Worm (Caenorhabditis elegans) whole organism, midembryonic: Measurements from ENCODE around the gene F16G10.2.
A peak's percentile ranks its signal among the peaks of the same experiment; 100 is the strongest.

Experiments
- T22C8.4 ChIP-seq: fragments of 200-800 bp; sonication (Bioruptor generic); IDR thresholded peaks from 2 replicates; pipeline ENCODE4 v1.3.6; 2022; ENCODE audit warnings: missing genetic modification characterization, missing compliant biosample characterization
- cog-1 ChIP-seq: sonication (generic microtip); optimal IDR thresholded peaks from 2 replicates; lab custom pipeline; 2016; ENCODE audit warnings: missing genetic modification characterization, missing compliant biosample characterization
- flt-1 ChIP-seq: fragments of 200-800 bp; sonication (Bioruptor generic); IDR thresholded peaks from 2 replicates; pipeline ENCODE4 v1.3.6; 2022; ENCODE audit warnings: missing genetic modification characterization, missing compliant biosample characterization
- klf-2 ChIP-seq: fragments of 200-800 bp; sonication (Bioruptor generic); conservative IDR thresholded peaks from 2 replicates; pipeline ENCODE4 v1.3.6; 2022; ENCODE audit warnings: missing genetic modification reagents, missing genetic modification characterization, missing compliant biosample characterization
- med-1 ChIP-seq: sonication (generic microtip); optimal IDR thresholded peaks from 2 replicates; lab custom pipeline; 2017; ENCODE audit warnings: missing genetic modification characterization, mild to moderate bottlenecking, missing compliant biosample characterization, antibody characterized with exemption, missing genetic modification reagents; ENCODE audit not compliant: insufficient read depth
- ref-1 ChIP-seq: fragments of 200-800 bp; sonication (Bioruptor generic); conservative IDR thresholded peaks from 2 replicates; pipeline ENCODE4 v1.3.6; 2022; ENCODE audit warnings: missing genetic modification reagents, missing genetic modification characterization, missing compliant biosample characterization
- tab-1 ChIP-seq: fragments of 200-800 bp; sonication (Bioruptor generic); IDR thresholded peaks from 2 replicates; pipeline ENCODE4 v1.3.6; 2022; ENCODE audit warnings: missing genetic modification characterization, missing compliant biosample characterization
- ztf-23 ChIP-seq: fragments of 200-800 bp; sonication (Bioruptor generic); IDR thresholded peaks from 2 replicates; pipeline ENCODE4 v1.3.6; 2022; ENCODE audit warnings: missing genetic modification reagents, missing genetic modification characterization, missing compliant biosample characterization
- ztf-29 ChIP-seq: fragments of 200-800 bp; sonication (Bioruptor generic); IDR thresholded peaks from 2 replicates; pipeline ENCODE4 v1.3.6; 2022; ENCODE audit warnings: missing genetic modification reagents, missing genetic modification characterization, missing compliant biosample characterization

Gene F16G10.2

DNA sequence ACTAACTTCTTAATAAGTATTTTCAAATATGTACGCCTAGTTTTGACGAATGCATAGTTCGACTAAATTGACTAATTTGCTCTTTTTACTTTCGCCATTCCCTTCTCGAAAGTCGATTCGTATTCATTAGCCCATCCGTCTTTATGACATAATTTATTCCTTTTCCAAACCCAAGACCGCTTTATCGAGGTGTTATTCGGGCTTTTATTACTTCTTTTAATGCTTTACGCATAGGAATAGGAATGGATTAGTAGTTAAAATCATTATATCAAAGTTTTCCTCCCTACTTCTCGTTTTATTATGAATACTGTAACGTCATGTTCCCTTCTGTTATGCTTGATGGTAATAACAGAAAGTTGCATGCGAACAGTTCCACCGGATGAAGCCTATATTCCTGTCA lies at the start of gene F16G10.2:
TSS of gene F16G10.2 (plus strand) at position 301 of the 400 bp plus-strand sequence.
- no peak for TF ChIP-seq tab-1 (GFP tag; lab: Robert Waterston, UW)

DNA sequence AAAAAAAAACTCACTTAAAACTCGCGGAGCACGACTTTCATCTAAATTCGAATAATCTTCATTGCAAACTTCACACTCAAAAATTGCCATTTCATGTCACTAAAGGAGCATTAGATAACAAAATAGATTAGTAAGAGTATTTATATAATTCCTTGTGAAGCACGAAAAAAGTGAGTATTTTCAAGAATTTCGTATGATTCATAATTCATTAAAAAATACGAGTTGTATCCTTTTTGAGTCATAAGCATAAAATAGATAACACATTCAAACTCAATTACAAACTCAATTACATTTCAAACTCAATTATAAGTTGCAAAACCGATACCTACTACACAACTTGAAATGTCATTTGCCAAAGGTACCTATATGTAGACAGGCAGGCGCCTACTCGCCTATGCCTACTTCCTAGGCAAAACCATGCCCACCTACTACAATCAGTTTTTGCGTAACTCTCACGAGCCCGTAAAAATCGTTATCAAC lies 46.1 kb upstream of the F16G10.2 start, which contains the start of the genes ZK1240.8 and ZK1240.1:
TSS of gene ZK1240.8 (minus strand) at position 101 of the 480 bp plus-strand sequence.
TSS of gene ZK1240.1 (plus strand) at position 430 of the 480 bp plus-strand sequence.
- TF ChIP-seq ref-1, result no peak
- no peak for TF ChIP-seq T22C8.4 (GFP tag; lab: Robert Waterston, UW)
- TF ChIP-seq klf-2 (GFP tag; lab: Robert Waterston, UW), result no peak
- TF ChIP-seq ztf-23 (GFP tag; lab: Robert Waterston, UW), result no peak
- TF ChIP-seq cog-1 (tag; lab: Kevin White, UChicago), result no peak
- no peak for TF ChIP-seq med-1 (GFP tag; lab: Kevin White, UChicago)
- TF ChIP-seq ztf-29, result no peak
- no peak for TF ChIP-seq tab-1 (GFP tag; lab: Robert Waterston, UW)
- TF ChIP-seq flt-1 (GFP tag; lab: Robert Waterston, UW), result no peak

DNA sequence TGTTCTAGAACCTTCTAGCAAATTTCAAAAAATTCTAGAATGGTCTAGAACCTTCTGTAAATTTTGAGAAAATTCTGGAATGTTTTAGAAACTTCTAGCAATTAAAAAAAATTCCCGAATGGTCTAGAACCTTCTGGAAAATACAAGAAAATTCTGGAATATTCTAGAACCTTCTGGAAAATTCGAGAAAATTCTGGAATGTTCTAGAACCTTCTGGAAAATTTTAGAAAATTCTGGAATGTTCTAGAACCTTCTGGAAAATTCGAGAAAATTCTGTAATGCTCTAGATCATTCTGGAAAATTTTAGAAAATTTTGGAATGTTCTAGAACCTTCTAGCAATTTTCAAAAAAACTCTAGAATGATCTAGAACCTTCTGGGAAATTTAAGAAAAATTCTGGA lies 44.6 kb upstream of the F16G10.2 start:
- TF ChIP-seq flt-1 (GFP tag; lab: Robert Waterston, UW) (peak; percentile 63), T22C8.4 (GFP tag; lab: Robert Waterston, UW) (no peak), ref-1 (no peak), klf-2 (GFP tag; lab: Robert Waterston, UW) (no peak), cog-1 (tag; lab: Kevin White, UChicago) (no peak)

DNA sequence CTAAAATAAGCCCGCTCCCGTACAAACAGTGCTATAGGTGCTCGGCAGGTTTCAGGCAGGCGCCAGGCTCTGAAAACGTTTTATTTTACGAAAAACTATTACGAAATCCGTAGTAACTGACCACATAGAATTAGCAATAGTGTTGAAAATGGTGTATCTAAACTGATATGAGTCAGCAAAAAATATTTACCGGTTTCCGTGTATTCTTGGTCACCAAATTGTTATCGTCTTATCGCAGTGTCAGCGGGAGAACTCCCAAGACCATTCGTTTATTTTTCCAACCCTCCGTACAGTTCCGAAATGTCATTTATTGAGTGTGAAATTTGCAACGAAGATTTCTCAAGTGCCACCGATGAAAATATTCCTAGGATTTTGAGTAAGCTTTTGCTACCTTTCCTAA lies 42.9 kb upstream of the F16G10.2 start, which contains the start of gene F43C11.8:
TSS of gene F43C11.8 (plus strand) at position 301 of the 400 bp plus-strand sequence.
- TF ChIP-seq tab-1 (GFP tag; lab: Robert Waterston, UW), result no peak
- no peak for TF ChIP-seq ztf-23 (GFP tag; lab: Robert Waterston, UW)
- TF ChIP-seq T22C8.4 (GFP tag; lab: Robert Waterston, UW), result no peak
- no peak for TF ChIP-seq flt-1 (GFP tag; lab: Robert Waterston, UW)
- TF ChIP-seq ref-1, result no peak
- no peak for TF ChIP-seq klf-2 (GFP tag; lab: Robert Waterston, UW)
- TF ChIP-seq cog-1 (tag; lab: Kevin White, UChicago), result no peak
- no peak for TF ChIP-seq ztf-29
- no peak for TF ChIP-seq med-1 (GFP tag; lab: Kevin White, UChicago)

DNA sequence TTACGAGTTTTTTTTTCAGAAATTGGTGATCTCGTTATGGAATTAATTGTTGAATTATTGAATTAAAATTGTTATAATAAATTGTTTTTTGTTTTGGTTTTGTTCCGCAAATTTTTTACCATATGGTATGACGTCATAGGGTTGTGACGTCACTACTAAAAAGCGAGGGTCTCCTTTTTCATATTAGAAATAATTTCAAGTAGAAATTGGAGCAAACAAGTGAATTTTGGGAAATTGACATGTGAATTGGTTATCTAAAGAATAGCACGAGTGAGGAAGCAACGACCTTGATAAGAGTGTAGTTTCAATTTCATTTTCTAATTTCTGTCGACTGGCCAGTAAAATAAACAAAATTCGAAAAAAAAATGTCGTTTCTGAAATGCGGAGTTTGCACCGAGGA lies 39.5 kb upstream of the F16G10.2 start, which contains the start of gene F43C11.7:
TSS of gene F43C11.7 (plus strand) at position 326 of the 400 bp plus-strand sequence.
- no peak for TF ChIP-seq tab-1 (GFP tag; lab: Robert Waterston, UW)
- TF ChIP-seq klf-2 (GFP tag; lab: Robert Waterston, UW), result no peak
- no peak for TF ChIP-seq ztf-23 (GFP tag; lab: Robert Waterston, UW)
- no peak for TF ChIP-seq med-1 (GFP tag; lab: Kevin White, UChicago)
- no peak for TF ChIP-seq ztf-29
- no peak for TF ChIP-seq ref-1
- no peak for TF ChIP-seq T22C8.4 (GFP tag; lab: Robert Waterston, UW)
- TF ChIP-seq flt-1 (GFP tag; lab: Robert Waterston, UW), result no peak
- no peak for TF ChIP-seq cog-1 (tag; lab: Kevin White, UChicago)

DNA sequence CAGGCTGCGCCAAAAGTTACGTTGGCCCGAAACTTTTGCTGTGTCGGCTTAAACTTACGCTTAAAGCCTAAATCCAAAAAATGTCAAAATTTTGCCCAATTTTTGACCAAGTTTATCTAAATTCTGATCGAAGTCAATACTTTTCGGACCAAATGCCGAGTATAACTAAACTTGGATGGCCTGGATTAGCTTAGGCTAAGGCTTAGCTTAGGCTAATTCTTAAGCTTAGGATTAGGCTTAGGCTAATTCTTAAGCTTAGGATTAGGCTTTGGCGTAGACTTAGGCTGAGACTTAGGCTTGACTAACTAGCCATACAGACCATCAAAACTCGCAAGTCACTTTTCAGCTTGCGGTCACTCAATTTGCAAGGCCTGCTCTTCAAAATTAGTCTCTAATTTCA lies 38.9 kb upstream of the F16G10.2 start:
- TF ChIP-seq med-1 (GFP tag; lab: Kevin White, UChicago), result no peak

DNA sequence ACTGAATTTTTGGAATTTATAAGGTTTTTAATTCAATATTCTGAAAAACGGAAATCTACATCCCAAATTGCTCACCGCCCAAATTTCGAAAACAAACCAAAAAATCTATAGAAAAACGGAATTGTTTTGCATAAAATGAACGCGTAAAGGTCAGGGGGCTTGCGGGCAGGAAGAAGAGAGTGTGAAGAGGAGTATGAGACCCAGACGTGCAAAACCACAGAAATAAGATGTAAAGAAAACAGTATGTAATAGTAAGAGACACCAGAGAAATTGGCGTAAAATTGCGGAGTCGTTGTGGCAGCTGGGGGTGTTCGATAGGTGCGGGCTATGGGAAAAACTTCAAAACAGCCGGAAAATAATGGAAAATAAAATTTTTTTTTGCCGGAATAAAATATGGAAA lies 34.1 kb upstream of the F16G10.2 start:
- no peak for TF ChIP-seq T22C8.4 (GFP tag; lab: Robert Waterston, UW)
- no peak for TF ChIP-seq med-1 (GFP tag; lab: Kevin White, UChicago)
- TF ChIP-seq ref-1, result no peak
- no peak for TF ChIP-seq flt-1 (GFP tag; lab: Robert Waterston, UW)
- TF ChIP-seq cog-1 (tag; lab: Kevin White, UChicago), result no peak
- TF ChIP-seq ztf-23 (GFP tag; lab: Robert Waterston, UW), result no peak
- no peak for TF ChIP-seq klf-2 (GFP tag; lab: Robert Waterston, UW)
- no peak for TF ChIP-seq ztf-29
- TF ChIP-seq tab-1 (GFP tag; lab: Robert Waterston, UW), result no peak

DNA sequence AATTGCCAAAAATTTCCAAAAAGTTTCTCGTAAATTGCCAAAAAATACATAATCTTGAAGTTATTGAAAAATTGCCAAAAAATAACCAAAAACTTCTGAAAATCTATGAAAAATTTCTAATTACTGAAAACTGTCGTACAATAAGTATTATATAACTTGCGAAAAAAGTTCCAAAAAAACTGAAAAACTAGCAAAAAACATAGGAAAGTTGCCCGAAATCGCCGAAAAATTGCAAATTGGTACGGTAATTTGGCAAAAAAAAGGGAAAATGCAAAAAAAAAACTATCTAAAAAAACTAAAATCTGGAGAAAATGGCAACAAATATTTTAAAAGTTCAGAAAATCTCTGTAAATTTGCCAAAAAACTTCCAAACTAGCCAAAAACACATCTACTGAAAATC lies 33.6 kb upstream of the F16G10.2 start, which contains the start of gene enri-1:
TSS of gene enri-1 (minus strand) at position 101 of the 400 bp plus-strand sequence.
- no peak for TF ChIP-seq klf-2 (GFP tag; lab: Robert Waterston, UW)
- no peak for TF ChIP-seq med-1 (GFP tag; lab: Kevin White, UChicago)
- no peak for TF ChIP-seq ztf-23 (GFP tag; lab: Robert Waterston, UW)
- TF ChIP-seq flt-1 (GFP tag; lab: Robert Waterston, UW), result no peak
- no peak for TF ChIP-seq tab-1 (GFP tag; lab: Robert Waterston, UW)
- TF ChIP-seq ref-1, result no peak
- no peak for TF ChIP-seq T22C8.4 (GFP tag; lab: Robert Waterston, UW)
- no peak for TF ChIP-seq ztf-29
- TF ChIP-seq cog-1 (tag; lab: Kevin White, UChicago), result no peak

DNA sequence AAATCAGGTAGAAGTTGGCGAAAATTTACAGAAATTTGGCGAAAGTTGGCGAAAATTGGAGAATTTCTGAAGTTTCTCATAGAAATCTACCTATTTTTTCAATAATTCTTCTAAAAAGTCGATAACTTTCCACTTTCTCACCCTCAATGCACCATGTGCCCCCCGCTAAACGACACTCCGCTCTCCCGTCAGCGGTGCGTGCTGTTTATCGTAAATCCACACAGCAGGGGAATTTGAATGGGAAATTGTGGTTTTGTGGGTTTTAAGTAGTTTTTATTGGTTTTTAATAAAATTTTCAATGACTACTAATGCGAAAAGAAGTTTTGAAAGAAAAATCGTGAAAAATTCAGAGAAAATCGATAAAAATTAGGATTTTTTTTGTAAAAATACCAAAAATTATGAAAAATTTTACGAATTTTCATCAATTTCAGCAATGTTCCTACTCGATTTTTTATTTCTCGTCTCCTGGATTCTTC lies 33.0 kb upstream of the F16G10.2 start, which contains the start of gene F43C11.6:
TSS of gene F43C11.6 (plus strand) at position 426 of the 476 bp plus-strand sequence.
- TF ChIP-seq ref-1 (no peak), ztf-23 (GFP tag; lab: Robert Waterston, UW) (no peak), tab-1 (GFP tag; lab: Robert Waterston, UW) (no peak)

DNA sequence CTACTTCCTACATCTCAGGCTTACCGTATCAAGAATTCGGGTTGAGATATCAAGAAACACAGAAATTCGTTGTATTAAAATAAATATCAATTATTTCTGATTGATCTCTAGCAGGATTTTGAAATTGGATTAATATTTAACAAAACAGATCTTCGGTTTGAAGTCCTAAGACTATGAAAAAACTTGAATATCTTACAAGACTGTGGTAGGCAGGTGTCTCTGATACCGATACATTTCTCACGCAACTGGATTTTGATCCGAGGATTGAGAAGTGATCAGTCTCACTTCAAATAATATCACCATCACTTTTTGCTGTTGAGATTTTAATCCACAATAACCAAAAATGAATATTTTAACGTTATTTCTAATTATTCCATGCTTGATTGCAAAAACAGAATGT lies 28.4 kb upstream of the F16G10.2 start, which contains the start of gene F43C11.4:
TSS of gene F43C11.4 (plus strand) at position 301 of the 400 bp plus-strand sequence.
- TF ChIP-seq ztf-23 (GFP tag; lab: Robert Waterston, UW) (no peak), tab-1 (GFP tag; lab: Robert Waterston, UW) (no peak), T22C8.4 (GFP tag; lab: Robert Waterston, UW) (no peak), med-1 (GFP tag; lab: Kevin White, UChicago) (no peak), cog-1 (tag; lab: Kevin White, UChicago) (no peak), ztf-29 (no peak), ref-1 (no peak), klf-2 (GFP tag; lab: Robert Waterston, UW) (no peak), flt-1 (GFP tag; lab: Robert Waterston, UW) (no peak)
